Worm (Caenorhabditis elegans): Measurements from ENCODE around the gene Y94H6A.5.

Gene Y94H6A.5

DNA sequence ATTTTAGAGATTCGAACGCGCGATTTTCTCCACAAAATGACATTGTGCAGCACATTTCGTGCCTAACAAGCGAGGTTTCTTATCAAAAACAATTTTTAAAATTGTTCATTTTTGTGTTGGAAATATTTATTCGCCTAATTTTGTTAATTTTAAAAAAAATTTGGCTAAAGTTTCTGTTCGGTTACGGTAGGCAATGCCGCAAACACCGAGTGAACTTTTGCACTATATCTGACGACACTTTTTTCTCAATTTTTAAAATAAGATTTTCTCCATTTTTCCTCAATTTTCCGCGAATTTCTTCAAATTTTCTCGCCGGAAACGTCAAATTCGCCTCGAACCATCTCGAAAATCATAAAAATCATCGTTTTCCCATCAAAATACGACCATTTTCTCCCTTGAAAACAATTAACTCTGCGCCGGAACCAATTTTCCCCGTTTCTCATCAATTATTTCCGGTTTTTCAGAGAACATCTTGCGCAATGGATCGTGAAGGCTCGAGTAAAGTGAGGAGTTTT, 37.1 kb downstream of the Y94H6A.5 start, which contains the start of gene Y69A2AR.1:
Y69A2AR.1 (plus strand) TSS at position 465 of the 515 bp plus-strand sequence.
- TF ChIP-seq cog-1 (tag; optimal IDR thresholded peaks at IDR 0.05) (no peak), med-1 (GFP tag; optimal IDR thresholded peaks at IDR 0.05; ENCODE audit: insufficient read depth) (no peak), ref-1 (GFP tag; conservative IDR thresholded peaks at IDR 0.05) (no peak), T22C8.4 (GFP tag; IDR thresholded peaks at IDR 0.05) (no peak), tab-1 (GFP tag; IDR thresholded peaks at IDR 0.05) (no peak), ztf-29 (GFP tag; IDR thresholded peaks at IDR 0.05) (no peak), flt-1 (GFP tag; IDR thresholded peaks at IDR 0.05) (no peak), ztf-23 (GFP tag; IDR thresholded peaks at IDR 0.05) (no peak), klf-2 (GFP tag; conservative IDR thresholded peaks at IDR 0.05) (no peak)

DNA sequence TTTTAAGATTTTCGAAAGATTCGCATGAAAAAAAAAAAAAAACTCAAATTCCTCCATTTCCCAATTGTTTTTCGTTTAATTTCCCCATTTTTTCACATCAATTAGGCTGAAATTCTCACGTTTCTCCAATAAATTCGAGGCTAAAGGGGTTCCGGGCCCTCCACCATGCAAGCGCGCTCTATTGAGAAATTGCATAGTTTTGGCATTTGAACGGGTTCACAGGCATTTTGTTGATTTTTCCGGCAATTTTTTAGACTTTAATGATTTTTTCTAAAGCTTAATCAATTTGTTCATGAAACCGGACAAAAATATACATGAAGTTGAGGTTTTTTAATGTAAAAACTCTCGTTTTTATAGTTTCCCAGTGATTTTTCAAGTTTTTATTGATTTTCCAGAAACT, 37.6 kb downstream of the Y94H6A.5 start:
- no peak for TF ChIP-seq T22C8.4 (GFP tag; IDR thresholded peaks at IDR 0.05)
- peak; percentile 42; the same call in 1 of the 2 replicates for TF ChIP-seq ztf-23 (GFP tag; IDR thresholded peaks at IDR 0.05)
- no peak for TF ChIP-seq tab-1 (GFP tag; IDR thresholded peaks at IDR 0.05)

DNA sequence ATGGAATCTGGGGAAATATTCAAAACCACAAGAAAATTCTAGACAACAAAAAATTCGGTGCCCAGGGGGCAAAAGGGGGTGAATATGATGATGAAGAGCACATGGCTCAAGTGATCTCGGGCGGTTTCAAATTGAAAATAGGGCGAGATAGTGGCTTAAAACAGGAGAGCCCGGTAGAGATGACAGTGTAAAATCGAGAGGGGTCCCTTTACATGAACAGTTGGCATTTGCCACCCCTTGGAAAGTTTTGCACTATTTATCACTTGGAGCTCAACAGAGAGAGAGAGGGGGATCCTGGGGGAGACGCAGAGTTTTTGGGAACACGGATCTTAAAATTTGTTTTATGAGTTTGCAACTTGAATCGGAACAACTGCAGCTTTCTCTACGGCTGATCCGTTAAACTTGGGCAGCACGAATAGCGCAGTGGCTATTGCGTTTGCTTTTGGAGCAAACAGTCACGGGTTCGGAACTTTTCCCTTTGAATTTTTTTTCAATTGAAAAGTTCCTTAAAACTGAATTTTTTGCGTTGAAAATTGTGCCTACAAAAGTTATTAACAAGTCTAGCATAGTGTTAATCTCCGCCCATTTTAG, 38.3 kb downstream of the Y94H6A.5 start:
- TF ChIP-seq klf-2 (GFP tag; conservative IDR thresholded peaks at IDR 0.05) (no peak), flt-1 (GFP tag; IDR thresholded peaks at IDR 0.05) (no peak), cog-1 (tag; optimal IDR thresholded peaks at IDR 0.05) (no peak), tab-1 (GFP tag; IDR thresholded peaks at IDR 0.05) (no peak), ref-1 (GFP tag; conservative IDR thresholded peaks at IDR 0.05) (no peak)

DNA sequence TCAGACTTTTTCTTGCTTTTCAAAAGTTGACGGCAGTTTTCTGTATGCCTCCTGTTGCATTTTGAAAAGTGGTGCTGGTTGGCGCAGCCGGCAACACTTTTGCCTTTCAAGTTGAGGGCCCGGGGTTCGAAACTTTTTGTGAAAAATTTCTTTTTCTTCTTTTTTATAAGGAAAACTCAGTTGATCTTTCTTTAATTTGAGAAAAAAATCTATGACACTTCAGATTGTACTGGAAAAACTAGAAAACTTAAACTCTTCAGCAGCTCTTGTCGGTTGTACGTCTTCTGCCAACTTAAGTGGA, 38.9 kb downstream of the Y94H6A.5 start:
- TF ChIP-seq klf-2 (GFP tag; conservative IDR thresholded peaks at IDR 0.05): no peak
- TF ChIP-seq flt-1 (GFP tag; IDR thresholded peaks at IDR 0.05): no peak
- TF ChIP-seq ref-1 (GFP tag; conservative IDR thresholded peaks at IDR 0.05): no peak
- no peak for TF ChIP-seq med-1 (GFP tag; optimal IDR thresholded peaks at IDR 0.05; ENCODE audit: insufficient read depth)
- no peak for TF ChIP-seq ztf-29 (GFP tag; IDR thresholded peaks at IDR 0.05)

DNA sequence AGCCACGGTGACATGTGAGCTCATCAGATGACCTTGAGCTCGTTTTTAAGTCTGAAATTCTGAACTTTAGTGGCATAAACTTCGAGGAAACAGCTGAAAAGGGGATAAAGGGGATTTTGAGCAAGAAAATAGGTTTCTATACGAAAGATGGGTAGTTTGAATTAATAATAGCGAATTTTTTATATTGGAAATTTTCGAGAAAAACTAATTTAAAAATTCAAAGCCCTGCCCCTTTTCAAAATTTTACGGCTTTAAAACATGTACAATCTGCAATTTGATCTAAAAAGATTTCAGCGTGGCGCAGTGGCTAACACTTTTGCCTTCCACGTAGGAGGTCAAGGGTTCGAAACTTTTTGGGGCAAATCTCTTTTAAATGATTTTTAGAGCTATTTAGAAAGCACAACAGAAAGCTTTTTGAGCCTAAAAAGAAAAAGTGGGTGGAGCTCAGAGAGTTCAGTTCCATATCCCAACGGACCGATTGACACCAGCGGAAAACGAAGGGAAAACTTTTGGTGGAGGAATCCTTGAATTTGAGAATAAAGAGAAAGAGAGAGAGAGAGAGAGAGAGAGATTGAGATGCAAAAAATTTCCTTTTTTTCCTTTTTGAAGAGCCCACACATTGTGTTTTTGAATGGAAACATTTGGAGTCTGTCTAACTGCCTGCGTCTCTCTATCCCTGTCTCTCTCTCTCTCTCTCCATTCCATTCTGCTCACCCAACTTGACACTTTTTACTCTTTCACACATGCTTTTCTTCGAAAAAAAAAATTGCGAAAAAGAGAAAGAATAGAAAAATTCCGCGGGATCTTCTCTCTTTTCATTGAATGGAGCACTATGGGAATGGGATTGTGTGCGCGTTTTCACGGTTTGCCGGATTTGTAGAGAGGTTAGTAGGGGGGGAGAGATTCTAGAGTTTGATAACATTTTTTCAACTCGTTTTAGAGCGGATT, 39.5 kb downstream of the Y94H6A.5 start, which contains the start of gene Y69A2AR.31:
Y69A2AR.31 (minus strand) TSS at position 51 of the 948 bp plus-strand sequence.
- TF ChIP-seq T22C8.4 (GFP tag; IDR thresholded peaks at IDR 0.05) (no peak), med-1 (GFP tag; optimal IDR thresholded peaks at IDR 0.05; ENCODE audit: insufficient read depth) (no peak), ref-1 (GFP tag; conservative IDR thresholded peaks at IDR 0.05) (no peak), ztf-23 (GFP tag; IDR thresholded peaks at IDR 0.05) (no peak)

DNA sequence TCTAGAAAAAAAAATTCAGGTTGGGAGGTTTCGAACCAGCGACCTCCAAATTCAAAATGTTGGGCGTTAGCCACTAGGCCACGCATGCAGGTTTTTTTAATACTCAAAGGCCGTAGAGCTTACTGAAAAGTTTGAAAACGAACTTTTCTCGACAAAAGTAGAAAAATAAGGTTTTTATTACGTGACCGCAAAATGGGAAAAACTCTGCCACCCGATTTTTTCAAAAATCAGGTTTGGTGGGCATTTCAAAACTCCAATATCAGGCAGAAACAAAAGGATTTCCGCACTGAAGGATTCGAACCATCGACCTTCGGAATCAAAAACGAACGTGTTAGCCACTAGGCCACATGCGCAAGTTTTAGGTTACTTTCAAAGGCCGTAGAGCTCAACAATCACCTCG, 45.0 kb downstream of the Y94H6A.5 start:
- TF ChIP-seq cog-1 (tag; optimal IDR thresholded peaks at IDR 0.05) (no peak), flt-1 (GFP tag; IDR thresholded peaks at IDR 0.05) (no peak), T22C8.4 (GFP tag; IDR thresholded peaks at IDR 0.05) (no peak)

DNA sequence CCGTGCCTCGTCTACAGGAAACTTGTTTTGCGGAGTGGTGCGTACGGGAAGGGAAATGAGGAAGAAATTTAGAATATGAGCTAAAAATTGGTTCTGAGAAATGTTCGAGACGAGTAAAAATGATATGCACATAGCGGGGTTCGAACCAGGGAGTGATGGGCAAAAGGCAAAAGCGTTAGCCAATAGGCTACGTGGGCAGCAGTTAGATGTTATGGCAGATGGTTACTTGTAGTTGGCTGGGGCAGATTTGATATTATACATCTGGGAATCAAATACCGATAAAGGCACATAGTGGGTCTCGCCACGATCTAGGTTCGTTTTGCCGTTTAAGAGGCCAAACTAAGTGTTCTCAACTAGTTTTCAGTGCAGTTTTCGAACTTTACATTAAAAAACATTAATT, 46.5 kb downstream of the Y94H6A.5 start:
- TF ChIP-seq tab-1 (GFP tag; IDR thresholded peaks at IDR 0.05) (peak; percentile 45; the same call in 1 of the 2 replicates), flt-1 (GFP tag; IDR thresholded peaks at IDR 0.05) (peak; percentile 78), med-1 (GFP tag; optimal IDR thresholded peaks at IDR 0.05; ENCODE audit: insufficient read depth) (no peak)

DNA sequence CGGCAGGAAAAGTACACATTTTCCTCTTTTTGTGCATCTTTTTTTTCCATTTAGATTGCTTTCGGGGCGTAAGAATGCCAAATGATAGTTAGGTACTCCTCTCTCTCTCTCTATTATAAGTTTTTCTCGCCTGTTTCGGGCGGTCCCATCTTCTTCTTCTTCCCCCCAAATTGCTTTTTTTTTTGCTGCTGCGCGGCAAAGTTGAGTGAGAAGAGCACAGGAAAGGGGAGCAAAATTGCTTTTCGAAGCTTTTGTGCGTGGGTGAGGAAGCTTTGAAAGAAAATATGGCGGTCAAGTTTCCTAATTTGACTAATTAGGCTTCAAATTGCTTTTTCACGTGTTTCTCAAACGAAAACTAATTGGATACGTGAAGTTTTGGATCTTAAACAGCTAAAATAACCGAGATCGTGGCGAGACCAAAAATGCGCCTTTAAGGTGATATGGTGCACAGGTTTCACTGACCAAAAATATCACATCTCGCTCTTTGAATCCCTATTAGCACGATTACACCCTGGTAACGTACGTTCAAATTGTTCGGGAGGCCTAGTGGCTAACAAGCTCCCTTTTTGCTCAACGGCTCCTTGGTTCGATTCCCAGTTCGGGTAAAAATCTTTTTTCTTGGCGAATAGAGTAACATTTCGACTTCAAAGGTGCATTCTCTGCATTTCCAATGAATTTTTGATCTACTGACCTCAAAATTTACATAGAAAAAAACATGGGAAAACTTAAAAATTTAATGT, 47.2 kb downstream of the Y94H6A.5 start:
- no peak for TF ChIP-seq cog-1 (tag; optimal IDR thresholded peaks at IDR 0.05)
- 0 out of 2 replicates have a peak, but pooled peaks have one; percentile 7 for TF ChIP-seq tab-1 (GFP tag; IDR thresholded peaks at IDR 0.05)
- TF ChIP-seq flt-1 (GFP tag; IDR thresholded peaks at IDR 0.05): no peak
- no peak for TF ChIP-seq ztf-23 (GFP tag; IDR thresholded peaks at IDR 0.05)

DNA sequence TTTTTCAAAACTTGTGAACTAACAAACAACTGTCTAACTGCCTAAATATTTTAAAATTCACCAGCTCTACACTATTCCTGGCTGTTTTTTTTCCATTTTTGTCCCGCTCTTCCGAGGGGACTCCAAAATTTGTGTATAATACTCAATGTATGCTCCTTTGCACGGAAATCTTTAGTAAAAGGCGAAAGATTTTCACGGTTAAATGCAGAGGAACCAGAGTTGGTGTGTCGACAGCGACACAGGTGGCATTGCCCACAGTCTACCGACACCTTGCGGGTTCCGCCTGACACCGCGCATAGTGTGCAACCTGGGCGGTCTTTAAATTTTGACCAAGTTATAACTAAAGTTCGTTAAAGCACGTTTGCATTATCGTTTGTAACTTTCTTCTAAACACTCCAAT, 48.8 kb downstream of the Y94H6A.5 start:
- no peak for TF ChIP-seq ztf-29 (GFP tag; IDR thresholded peaks at IDR 0.05)
- no peak for TF ChIP-seq klf-2 (GFP tag; conservative IDR thresholded peaks at IDR 0.05)
- TF ChIP-seq ref-1 (GFP tag; conservative IDR thresholded peaks at IDR 0.05): no peak
- TF ChIP-seq cog-1 (tag; optimal IDR thresholded peaks at IDR 0.05): no peak
- no peak for TF ChIP-seq T22C8.4 (GFP tag; IDR thresholded peaks at IDR 0.05)
- TF ChIP-seq ztf-23 (GFP tag; IDR thresholded peaks at IDR 0.05): no peak
- TF ChIP-seq tab-1 (GFP tag; IDR thresholded peaks at IDR 0.05): no peak
- no peak for TF ChIP-seq flt-1 (GFP tag; IDR thresholded peaks at IDR 0.05)
- TF ChIP-seq med-1 (GFP tag; optimal IDR thresholded peaks at IDR 0.05; ENCODE audit: insufficient read depth): no peak

DNA sequence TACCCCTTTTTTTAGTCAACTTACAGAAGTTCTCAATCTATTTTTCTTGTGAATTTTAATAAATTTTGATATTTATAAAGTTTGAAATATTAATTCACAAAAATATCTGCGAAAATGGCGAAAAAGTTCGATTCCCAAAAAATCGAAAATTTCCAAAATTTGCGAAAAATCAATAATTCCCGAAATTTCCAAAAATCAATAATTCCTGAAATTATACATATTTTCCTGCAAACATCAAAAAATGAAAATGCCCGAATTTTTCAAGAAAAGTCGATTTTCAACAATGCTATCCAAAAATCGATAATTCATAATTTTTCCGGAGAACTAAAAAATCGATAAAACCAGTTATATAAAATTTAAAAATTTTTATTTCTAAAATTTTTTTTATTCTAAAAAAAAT, 53.7 kb downstream of the Y94H6A.5 start:
- TF ChIP-seq med-1 (GFP tag; optimal IDR thresholded peaks at IDR 0.05; ENCODE audit: insufficient read depth) (no peak), ztf-23 (GFP tag; IDR thresholded peaks at IDR 0.05) (no peak), T22C8.4 (GFP tag; IDR thresholded peaks at IDR 0.05) (peak; percentile 62)

Data from whole organism, midembryonic.